Worm (Caenorhabditis elegans) whole organism, mixed stage, embryonic: ENCODE data around the gene txbp-3.
"Not testable (repeated sequence)": the region's sequence is repeated elsewhere in the genome, so short reads cannot be mapped to it uniquely, and the experiment has no call there.

Source experiments
- M03D4.4 ChIP-seq: sonication (generic microtip); optimal IDR thresholded peaks from 2 replicates; lab custom pipeline; 2017; ENCODE audit warnings: mild to moderate bottlenecking, missing genetic modification characterization, missing compliant biosample characterization
- bed-3 ChIP-seq: fragments of 200-800 bp; sonication (Bioruptor generic); optimal IDR thresholded peaks from 3 replicates; lab custom pipeline; 2018; ENCODE audit warnings: mild to moderate bottlenecking, missing genetic modification characterization, moderate library complexity, missing compliant biosample characterization
- ceh-39 ChIP-seq: fragments of 150-350 bp; optimal IDR thresholded peaks from 2 replicates; lab custom pipeline; 2014; ENCODE audit warnings: missing biosample characterization, missing genetic modification characterization
- ceh-43 ChIP-seq: fragments of 200-800 bp; sonication (Bioruptor generic); optimal IDR thresholded peaks from 2 replicates; lab custom pipeline; 2018; ENCODE audit warnings: mild to moderate bottlenecking, missing genetic modification characterization, moderate library complexity, missing compliant biosample characterization
- ceh-83 ChIP-seq: fragments of 200-800 bp; sonication (Bioruptor generic); optimal IDR thresholded peaks from 2 replicates; lab custom pipeline; 2018; ENCODE audit warnings: mild to moderate bottlenecking, missing genetic modification characterization, missing compliant biosample characterization
- ces-1 ChIP-seq: fragments of 150-350 bp; optimal IDR thresholded peaks from 2 replicates; lab custom pipeline; 2014; ENCODE audit warnings: missing biosample characterization, missing genetic modification reagents, missing genetic modification characterization
- drap-1 ChIP-seq: fragments of 200-800 bp; sonication (Bioruptor generic); optimal IDR thresholded peaks from 3 replicates; lab custom pipeline; 2018; ENCODE audit warnings: mild to moderate bottlenecking, missing genetic modification characterization, missing compliant biosample characterization
- elt-1 ChIP-seq: sonication (generic microtip); optimal IDR thresholded peaks from 2 replicates; lab custom pipeline; 2017; ENCODE audit warnings: missing genetic modification characterization, mild to moderate bottlenecking, missing compliant biosample characterization, antibody characterized with exemption, moderate library complexity, borderline replicate concordance; ENCODE audit not compliant: insufficient read depth
- elt-3 ChIP-seq: fragments of 150-350 bp; optimal IDR thresholded peaks from 2 replicates; lab custom pipeline; 2014; ENCODE audit warnings: missing biosample characterization, missing genetic modification characterization
- flh-1 ChIP-seq: fragments of 200-800 bp; sonication (Bioruptor generic); optimal IDR thresholded peaks from 2 replicates; lab custom pipeline; 2018; ENCODE audit warnings: mild to moderate bottlenecking, missing genetic modification characterization, moderate library complexity, missing compliant biosample characterization
- ham-2 ChIP-seq: fragments of 200-800 bp; sonication (Bioruptor generic); optimal IDR thresholded peaks from 2 replicates; lab custom pipeline; 2018; ENCODE audit warnings: mild to moderate bottlenecking, missing genetic modification characterization, missing compliant biosample characterization
- hlh-1 ChIP-seq: fragments of 150-350 bp; optimal IDR thresholded peaks from 2 replicates; lab custom pipeline; 2014; ENCODE audit warnings: missing biosample characterization, missing genetic modification reagents, missing genetic modification characterization
- lin-32 ChIP-seq: fragments of 200-800 bp; sonication (Bioruptor generic); optimal IDR thresholded peaks from 2 replicates; lab custom pipeline; 2018; ENCODE audit warnings: mild to moderate bottlenecking, missing genetic modification characterization, missing compliant biosample characterization
- lsy-2 ChIP-seq: fragments of 150-350 bp; optimal IDR thresholded peaks from 2 replicates; lab custom pipeline; 2014; ENCODE audit warnings: missing biosample characterization, missing genetic modification characterization
- mab-5 ChIP-seq: fragments of 150-350 bp; optimal IDR thresholded peaks from 2 replicates; lab custom pipeline; 2014; ENCODE audit warnings: missing biosample characterization, missing genetic modification characterization
- mep-1 ChIP-seq: fragments of 150-350 bp; optimal IDR thresholded peaks from 2 replicates; lab custom pipeline; 2017; ENCODE audit warnings: missing biosample characterization, missing genetic modification reagents, missing genetic modification characterization, inconsistent platforms
- mls-2 ChIP-seq: sonication (generic microtip); optimal IDR thresholded peaks from 2 replicates; lab custom pipeline; 2016; ENCODE audit warnings: mild to moderate bottlenecking, missing genetic modification characterization, moderate library complexity, missing compliant biosample characterization
- nhr-12 ChIP-seq: fragments of 150-350 bp; optimal IDR thresholded peaks from 2 replicates; lab custom pipeline; 2014; ENCODE audit warnings: missing biosample characterization, missing genetic modification characterization
- nhr-2 ChIP-seq: fragments of 150-350 bp; optimal IDR thresholded peaks from 2 replicates; lab custom pipeline; 2014; ENCODE audit warnings: missing biosample characterization, missing genetic modification characterization
- nhr-28 ChIP-seq: fragments of 150-350 bp; optimal IDR thresholded peaks from 2 replicates; lab custom pipeline; 2014; ENCODE audit warnings: missing biosample characterization, missing genetic modification characterization
- pha-4 ChIP-seq: fragments of 150-350 bp; optimal IDR thresholded peaks from 2 replicates; lab custom pipeline; 2018; ENCODE audit warnings: missing biosample characterization, missing genetic modification reagents, missing genetic modification characterization
- sem-2 ChIP-seq: fragments of 200-800 bp; sonication (Bioruptor generic); optimal IDR thresholded peaks from 2 replicates; lab custom pipeline; 2018; ENCODE audit warnings: mild to moderate bottlenecking, missing genetic modification characterization, missing compliant biosample characterization
- snpc-4 ChIP-seq: fragments of 150-350 bp; optimal IDR thresholded peaks from 2 replicates; lab custom pipeline; 2014; ENCODE audit warnings: missing biosample characterization, missing genetic modification characterization
- sptf-1 ChIP-seq: sonication (generic microtip); optimal IDR thresholded peaks from 2 replicates; lab custom pipeline; 2017; ENCODE audit warnings: mild to moderate bottlenecking, missing genetic modification characterization, moderate library complexity, missing compliant biosample characterization
- tbx-8 ChIP-seq: fragments of 200-800 bp; sonication (Bioruptor generic); optimal IDR thresholded peaks from 2 replicates; lab custom pipeline; 2018; ENCODE audit warnings: mild to moderate bottlenecking, missing genetic modification characterization, moderate library complexity, missing compliant biosample characterization
- unc-120 ChIP-seq: sonication (generic microtip); optimal IDR thresholded peaks from 2 replicates; lab custom pipeline; 2017; ENCODE audit warnings: missing genetic modification characterization, missing compliant biosample characterization; ENCODE audit not compliant: poor library complexity, severe bottlenecking
- unc-39 ChIP-seq: fragments of 150-350 bp; optimal IDR thresholded peaks from 2 replicates; lab custom pipeline; 2014; ENCODE audit warnings: missing biosample characterization, missing genetic modification characterization
- unc-62 ChIP-seq: fragments of 150-350 bp; optimal IDR thresholded peaks from 2 replicates; lab custom pipeline; 2014; ENCODE audit warnings: missing biosample characterization, missing genetic modification reagents, missing genetic modification characterization
- zip-8 ChIP-seq: fragments of 150-350 bp; optimal IDR thresholded peaks from 2 replicates; lab custom pipeline; 2014; ENCODE audit warnings: missing biosample characterization, missing genetic modification characterization
- ztf-11 ChIP-seq: fragments of 150-350 bp; optimal IDR thresholded peaks from 2 replicates; lab custom pipeline; 2014; ENCODE audit warnings: missing biosample characterization, missing genetic modification characterization

Gene txbp-3

DNA sequence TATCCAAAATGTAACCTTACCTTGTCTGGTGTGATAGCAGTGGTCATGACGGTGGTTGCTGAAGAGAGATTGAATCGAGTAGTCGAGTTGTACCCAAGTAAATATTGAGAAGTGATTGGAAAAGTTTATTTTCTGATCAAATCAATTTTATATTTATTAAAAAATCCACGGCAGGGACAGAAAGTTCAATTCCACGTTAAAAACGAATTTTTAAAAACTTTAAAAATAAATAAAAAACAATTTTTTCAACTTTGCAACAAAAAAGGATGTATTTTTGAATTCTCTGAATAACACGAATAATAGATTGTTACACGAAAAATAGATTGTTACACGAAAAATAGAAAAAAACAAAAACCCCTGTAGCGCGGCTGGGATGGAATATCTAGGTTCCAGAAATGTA is 8.4 kb upstream of the txbp-3 start, which contains the start of gene C45G9.9:
TSS of gene C45G9.9 (minus strand) at position 101 of the 400 bp plus-strand sequence.
- TF ChIP-seq unc-39; pha-4; sem-2 (GFP tag; lab: Kevin White, UChicago): not testable (repeated sequence)

DNA sequence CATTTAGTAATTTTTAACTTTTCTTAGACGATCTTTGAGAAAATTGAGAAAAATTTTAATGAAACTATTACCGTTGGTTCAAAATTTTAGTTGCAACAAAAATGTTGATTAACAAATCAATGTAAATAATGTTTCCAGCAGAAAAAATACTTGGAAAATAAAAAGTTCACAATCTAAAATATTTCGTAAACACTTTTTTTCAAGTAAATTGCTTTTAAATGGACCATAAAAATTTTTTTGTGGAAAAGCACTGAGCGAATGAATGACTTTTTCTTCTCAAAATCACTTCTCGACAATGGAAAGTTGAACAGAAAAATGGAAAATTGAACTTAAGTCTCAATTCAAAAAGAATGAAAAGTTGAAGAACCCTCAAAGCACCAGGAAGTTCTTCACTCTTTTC is 6.3 kb upstream of the txbp-3 start, which contains the start of gene C45G9.8:
TSS of gene C45G9.8 (minus strand) at position 101 of the 400 bp plus-strand sequence.
- TF ChIP-seq lin-32 (GFP tag; lab: Kevin White, UChicago): no peak
- TF ChIP-seq pha-4: no peak
- no peak for TF ChIP-seq sptf-1
- no peak for TF ChIP-seq sem-2 (GFP tag; lab: Kevin White, UChicago)
- TF ChIP-seq mep-1 (tag; lab: Kevin White, UChicago): no peak
- TF ChIP-seq elt-1 (tag; lab: Kevin White, UChicago): no peak
- no peak for TF ChIP-seq snpc-4 (tag; lab: Kevin White, UChicago)
- no peak for TF ChIP-seq bed-3
- TF ChIP-seq nhr-12 (tag; lab: Kevin White, UChicago): no peak
- no peak for TF ChIP-seq unc-62 (GFP tag; lab: Kevin White, UChicago)
- no peak for TF ChIP-seq unc-120 (tag; lab: Kevin White, UChicago)
- TF ChIP-seq hlh-1: no peak
- TF ChIP-seq tbx-8 (GFP tag; lab: Kevin White, UChicago): no peak
- TF ChIP-seq ceh-39 (tag; lab: Kevin White, UChicago): no peak

DNA sequence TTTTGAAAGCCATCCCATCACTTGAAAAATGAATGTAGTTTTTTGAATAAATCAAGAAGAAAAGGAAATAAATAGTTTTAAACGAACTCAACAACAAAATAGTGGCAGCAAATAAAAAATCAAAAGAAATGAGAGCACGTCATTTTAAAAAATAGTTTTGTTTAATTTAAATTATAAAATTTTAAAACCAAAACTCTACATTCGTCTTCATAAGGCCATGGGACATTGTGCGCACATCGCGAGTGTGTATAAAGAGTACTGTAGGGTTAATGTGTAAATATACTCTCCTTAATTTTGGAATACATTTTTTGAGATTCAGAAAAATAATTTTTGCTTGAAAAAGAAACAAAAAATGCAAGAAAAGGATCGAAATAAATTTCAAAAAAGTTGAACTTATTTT is 4.7 kb upstream of the txbp-3 start, which contains the start of gene C45G9.15:
TSS of gene C45G9.15 (minus strand) at position 101 of the 400 bp plus-strand sequence.
- TF ChIP-seq flh-1 (no peak), M03D4.4 (no peak), mls-2 (tag; lab: Kevin White, UChicago) (no peak), elt-1 (tag; lab: Kevin White, UChicago) (no peak), nhr-2 (tag; lab: Kevin White, UChicago) (no peak), snpc-4 (tag; lab: Kevin White, UChicago) (no peak), drap-1 (GFP tag; lab: Kevin White, UChicago) (no peak), bed-3 (no peak), lin-32 (GFP tag; lab: Kevin White, UChicago) (no peak), ces-1 (no peak), ceh-43 (no peak), lsy-2 (tag; lab: Kevin White, UChicago) (no peak), sem-2 (GFP tag; lab: Kevin White, UChicago) (no peak), ham-2 (no peak), mab-5 (tag; lab: Kevin White, UChicago) (no peak), ceh-83 (GFP tag; lab: Kevin White, UChicago) (no peak), nhr-28 (tag; lab: Kevin White, UChicago) (no peak), unc-120 (tag; lab: Kevin White, UChicago) (no peak)

DNA sequence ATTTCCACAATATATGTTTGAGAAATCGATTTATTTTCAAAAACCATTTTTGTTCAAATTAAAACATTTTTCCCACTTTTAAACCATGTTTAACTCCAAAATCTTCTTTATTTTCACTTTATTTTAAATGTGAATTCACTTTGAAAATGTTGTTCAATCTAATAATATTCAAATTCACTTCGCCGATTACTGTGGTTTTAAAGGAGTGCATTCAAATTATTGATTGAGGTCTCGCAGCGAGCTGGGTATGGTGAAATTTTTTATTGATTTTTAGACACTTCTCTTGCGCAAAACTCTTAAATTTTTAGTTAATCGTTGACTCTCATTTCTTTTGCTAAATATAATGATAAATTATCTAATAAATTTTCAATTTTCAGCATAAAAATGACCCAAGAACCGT is 481 bp upstream of the txbp-3 start, which contains the start of gene C45G9.5:
TSS of gene C45G9.5 (plus strand) at position 378 of the 400 bp plus-strand sequence.
- TF ChIP-seq ceh-39 (tag; lab: Kevin White, UChicago) (no peak), mls-2 (tag; lab: Kevin White, UChicago) (no peak), mep-1 (tag; lab: Kevin White, UChicago) (no peak), hlh-1 (no peak), elt-1 (tag; lab: Kevin White, UChicago) (no peak), elt-3 (no peak), M03D4.4 (no peak), ces-1 (no peak)

DNA sequence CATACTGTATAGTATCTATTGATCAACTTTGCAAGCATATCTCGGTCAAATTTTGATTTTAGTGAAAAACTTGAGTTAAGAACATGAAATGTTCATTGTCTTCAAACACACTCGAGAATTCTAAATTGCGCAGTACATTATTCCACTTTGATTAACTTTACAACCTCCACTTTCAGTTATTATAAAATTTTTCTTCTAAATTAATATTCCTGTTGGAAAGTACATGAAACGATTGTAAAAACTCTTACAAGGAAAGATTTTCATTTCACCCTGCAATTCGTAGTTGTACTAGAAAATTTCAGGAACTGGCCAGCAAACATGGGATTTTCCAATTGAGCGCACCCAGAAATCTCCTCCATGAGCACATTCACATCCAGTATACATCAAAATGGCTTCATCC is 2.5 kb downstream of the txbp-3 start, which contains the start of gene C45G9.14:
TSS of gene C45G9.14 (plus strand) at position 301 of the 400 bp plus-strand sequence.
- TF ChIP-seq hlh-1 (no peak), zip-8 (tag; lab: Kevin White, UChicago) (no peak), mep-1 (tag; lab: Kevin White, UChicago) (no peak), unc-39 (no peak), nhr-2 (tag; lab: Kevin White, UChicago) (no peak), drap-1 (GFP tag; lab: Kevin White, UChicago) (no peak), elt-1 (tag; lab: Kevin White, UChicago) (no peak), bed-3 (no peak), ham-2 (no peak), sem-2 (GFP tag; lab: Kevin White, UChicago) (no peak), snpc-4 (tag; lab: Kevin White, UChicago) (no peak), elt-3 (no peak), mab-5 (tag; lab: Kevin White, UChicago) (no peak), ztf-11 (no peak)
